Fruit fly (Drosophila melanogaster) whole organism, embryonic: ENCODE data around the gene CG17097.

ENCODE experiments used
- Bgb ChIP-seq: fragments of 200-800 bp; sonication (Bioruptor generic); IDR thresholded peaks from 2 replicates; pipeline ENCODE4 v1.3.6; 2022; ENCODE audit warnings: missing biosample characterization, missing genetic modification characterization; ENCODE audit not compliant: partially characterized antibody
- C15 ChIP-seq: fragments of 200-800 bp; sonication (Bioruptor generic); IDR thresholded peaks from 3 replicates; pipeline ENCODE4 v1.3.6; 2022; ENCODE audit warnings: missing biosample characterization, missing genetic modification characterization
- CG12104 ChIP-seq: fragments of 200-800 bp; sonication (Bioruptor generic); optimal IDR thresholded peaks from 3 replicates; lab custom pipeline; 2016; ENCODE audit warnings: missing biosample characterization, missing genetic modification characterization
- CG12744 ChIP-seq: fragments of 200-800 bp; sonication (Bioruptor generic); optimal IDR thresholded peaks from 2 replicates; lab custom pipeline; 2016; ENCODE audit warnings: missing biosample characterization, missing genetic modification characterization
- CG13624 ChIP-seq: fragments of 200-800 bp; sonication (Bioruptor generic); optimal IDR thresholded peaks from 2 replicates; lab custom pipeline; 2016; ENCODE audit warnings: missing biosample characterization, missing genetic modification characterization
- CG14710 ChIP-seq: fragments of 200-800 bp; sonication (Bioruptor generic); optimal IDR thresholded peaks from 3 replicates; lab custom pipeline; 2019; ENCODE audit warnings: missing biosample characterization, mild to moderate bottlenecking, missing genetic modification characterization, moderate library complexity
- CG15269 ChIP-seq: fragments of 200-800 bp; sonication (Bioruptor generic); optimal IDR thresholded peaks from 2 replicates; lab custom pipeline; 2018; ENCODE audit warnings: missing biosample characterization, mild to moderate bottlenecking, missing genetic modification characterization, moderate library complexity
- CG17186 ChIP-seq: fragments of 200-800 bp; sonication (Bioruptor generic); optimal IDR thresholded peaks from 3 replicates; lab custom pipeline; 2017; ENCODE audit warnings: missing biosample characterization, missing genetic modification reagents, missing genetic modification characterization
- CG18764 ChIP-seq: fragments of 200-800 bp; sonication (Bioruptor generic); optimal IDR thresholded peaks from 3 replicates; lab custom pipeline; 2016; ENCODE audit warnings: missing biosample characterization, missing genetic modification characterization
- CG2712 ChIP-seq: fragments of 200-800 bp; optimal IDR thresholded peaks from 3 replicates; lab custom pipeline; 2019; ENCODE audit warnings: missing biosample characterization, mild to moderate bottlenecking, missing genetic modification characterization, moderate library complexity
- CG30403 ChIP-seq: fragments of 200-800 bp; sonication (Bioruptor generic); optimal IDR thresholded peaks from 3 replicates; lab custom pipeline; 2016; ENCODE audit warnings: missing biosample characterization, missing genetic modification characterization
- CG31365 ChIP-seq: fragments of 200-800 bp; sonication (Bioruptor generic); optimal IDR thresholded peaks from 2 replicates; lab custom pipeline; 2018; ENCODE audit warnings: missing biosample characterization, mild to moderate bottlenecking, missing genetic modification characterization
- CG31388 ChIP-seq: fragments of 200-800 bp; sonication (Bioruptor generic); optimal IDR thresholded peaks from 2 replicates; lab custom pipeline; 2016; ENCODE audit warnings: missing biosample characterization, missing genetic modification characterization
- CG3281 ChIP-seq: fragments of 200-800 bp; sonication (Bioruptor generic); optimal IDR thresholded peaks from 3 replicates; lab custom pipeline; 2017; ENCODE audit warnings: missing biosample characterization, mild to moderate bottlenecking, missing genetic modification characterization
- CG3407 ChIP-seq: fragments of 200-800 bp; sonication (Bioruptor generic); optimal IDR thresholded peaks from 2 replicates; lab custom pipeline; 2018; ENCODE audit warnings: missing biosample characterization, mild to moderate bottlenecking, missing genetic modification characterization
- CG8359 ChIP-seq: fragments of 200-800 bp; sonication (Bioruptor generic); optimal IDR thresholded peaks from 2 replicates; lab custom pipeline; 2017; ENCODE audit warnings: missing biosample characterization, mild to moderate bottlenecking, missing genetic modification characterization, borderline replicate concordance
- CG8478 ChIP-seq: fragments of >200 bp; optimal IDR thresholded peaks from 2 replicates; lab custom pipeline; 2018
- CG8944 ChIP-seq: fragments of 200-800 bp; sonication (Bioruptor generic); optimal IDR thresholded peaks from 3 replicates; lab custom pipeline; 2016; ENCODE audit warnings: missing biosample characterization, missing genetic modification characterization
- CG9215 ChIP-seq: fragments of 200-800 bp; sonication (Bioruptor generic); IDR thresholded peaks from 2 replicates; pipeline ENCODE4 v1.3.6; 2022; ENCODE audit warnings: missing biosample characterization, missing genetic modification characterization
- CTCF ChIP-seq: fragments of 200-800 bp; sonication (Bioruptor generic); optimal IDR thresholded peaks from 2 replicates; lab custom pipeline; 2017; ENCODE audit warnings: missing biosample characterization, mild to moderate bottlenecking, missing genetic modification characterization, moderate library complexity
- Dfd ChIP-seq, 2 experiments: fragments of >200 bp; optimal IDR thresholded peaks; 2 replicates each; lab custom pipeline; 2017; ENCODE audit warnings: missing biosample characterization in 2 of 2, missing genetic modification characterization in 2 of 2
- Elba2 ChIP-seq: fragments of 200-800 bp; sonication (Bioruptor generic); optimal IDR thresholded peaks from 3 replicates; lab custom pipeline; 2016; ENCODE audit warnings: missing biosample characterization, missing genetic modification characterization
- Gsc ChIP-seq: fragments of 200-800 bp; sonication (Bioruptor generic); IDR thresholded peaks from 2 replicates; pipeline ENCODE4 v1.3.6; 2022; ENCODE audit warnings: missing biosample characterization, missing genetic modification characterization
- Hand ChIP-seq: fragments of 200-800 bp; sonication (Bioruptor generic); optimal IDR thresholded peaks from 2 replicates; lab custom pipeline; 2017; ENCODE audit warnings: mild to moderate bottlenecking, missing biosample characterization, missing genetic modification reagents, missing genetic modification characterization
- Hsf ChIP-seq: fragments of 200-800 bp; sonication (Bioruptor generic); optimal IDR thresholded peaks from 3 replicates; lab custom pipeline; 2016; ENCODE audit warnings: missing biosample characterization, missing genetic modification characterization
- MBD-R2 ChIP-seq: fragments of 200-800 bp; sonication (Bioruptor generic); IDR thresholded peaks from 2 replicates; pipeline ENCODE4 v1.3.6; 2022; ENCODE audit warnings: missing biosample characterization, missing genetic modification characterization
- Max ChIP-seq: fragments of 200-800 bp; sonication (Bioruptor generic); optimal IDR thresholded peaks from 2 replicates; lab custom pipeline; 2016; ENCODE audit warnings: missing biosample characterization, mild to moderate bottlenecking, missing genetic modification characterization
- Meics ChIP-seq: fragments of 200-800 bp; sonication (Bioruptor generic); optimal IDR thresholded peaks from 2 replicates; lab custom pipeline; 2017; ENCODE audit warnings: missing biosample characterization, mild to moderate bottlenecking, missing genetic modification characterization
- Oli ChIP-seq: fragments of 200-800 bp; sonication (Bioruptor generic); optimal IDR thresholded peaks from 2 replicates; lab custom pipeline; 2018; ENCODE audit warnings: missing biosample characterization, mild to moderate bottlenecking, missing genetic modification characterization, moderate library complexity
- Poxn ChIP-seq: fragments of 200-800 bp; sonication (Bioruptor generic); IDR thresholded peaks from 2 replicates; pipeline ENCODE4 v1.3.6; 2022; ENCODE audit warnings: missing biosample characterization, missing genetic modification characterization
- Sin3A ChIP-seq: fragments of >200 bp; optimal IDR thresholded peaks from 2 replicates; lab custom pipeline; 2018
- al ChIP-seq: fragments of 200-800 bp; sonication (Bioruptor generic); IDR thresholded peaks from 2 replicates; pipeline ENCODE4 v1.3.6; 2022; ENCODE audit warnings: missing biosample characterization, missing genetic modification characterization
- cato ChIP-seq: fragments of 200-800 bp; sonication (Bioruptor generic); optimal IDR thresholded peaks from 2 replicates; lab custom pipeline; 2016; ENCODE audit warnings: missing biosample characterization, missing genetic modification characterization, borderline replicate concordance
- chif ChIP-seq, 2 experiments: fragments of 200-800 bp; sonication (Bioruptor generic); optimal IDR thresholded peaks; 3 replicates each; lab custom pipeline; 2016; ENCODE audit warnings: missing biosample characterization in 2 of 2, missing genetic modification characterization in 2 of 2
- crp ChIP-seq, 2 experiments: fragments of 200-800 bp; sonication (Bioruptor generic); optimal IDR thresholded peaks; 2 replicates in 1 of 2; 3 replicates in 1 of 2; lab custom pipeline; 2017; ENCODE audit warnings: missing biosample characterization in 2 of 2, missing genetic modification characterization in 2 of 2, mild to moderate bottlenecking in 1 of 2, moderate library complexity in 1 of 2
- dysf ChIP-seq: fragments of 200-800 bp; sonication (Bioruptor generic); IDR thresholded peaks from 3 replicates; pipeline ENCODE4 v1.3.6; 2022; ENCODE audit warnings: missing biosample characterization, missing genetic modification characterization
- ewg ChIP-seq: fragments of 200-800 bp; sonication (Bioruptor generic); optimal IDR thresholded peaks from 3 replicates; lab custom pipeline; 2017; ENCODE audit warnings: mild to moderate bottlenecking, missing biosample characterization, missing genetic modification reagents, missing genetic modification characterization
- fd64A ChIP-seq: fragments of 200-800 bp; sonication (Bioruptor generic); optimal IDR thresholded peaks from 3 replicates; lab custom pipeline; 2018; ENCODE audit warnings: missing biosample characterization, mild to moderate bottlenecking, missing genetic modification characterization
- her ChIP-seq: fragments of 200-800 bp; sonication (Bioruptor generic); optimal IDR thresholded peaks from 2 replicates; lab custom pipeline; 2016; ENCODE audit warnings: missing biosample characterization, missing genetic modification characterization
- lola ChIP-seq, 3 experiments: fragments of >200 bp in 2 of 3; fragments of 200-800 bp in 1 of 3; sonication (Bioruptor generic) in 1 of 3; optimal IDR thresholded peaks; 2 replicates each; lab custom pipeline; 2017 to 2019; ENCODE audit warnings: missing biosample characterization in 3 of 3, missing genetic modification characterization in 3 of 3, mild to moderate bottlenecking in 1 of 3, moderate library complexity in 1 of 3
- luna ChIP-seq: fragments of 200-800 bp; sonication (Bioruptor generic); optimal IDR thresholded peaks from 2 replicates; lab custom pipeline; 2016; ENCODE audit warnings: missing biosample characterization, missing genetic modification characterization
- mirr ChIP-seq: fragments of 200-800 bp; sonication (Bioruptor generic); optimal IDR thresholded peaks from 3 replicates; lab custom pipeline; 2018; ENCODE audit warnings: missing biosample characterization, mild to moderate bottlenecking, missing genetic modification characterization
- mld ChIP-seq: fragments of 200-800 bp; sonication (Bioruptor generic); IDR thresholded peaks from 3 replicates; pipeline ENCODE4 v1.3.6; 2022; ENCODE audit warnings: missing biosample characterization, missing genetic modification characterization; ENCODE audit not compliant: partially characterized antibody
- odd ChIP-seq: fragments of 200-800 bp; sonication (Bioruptor generic); optimal IDR thresholded peaks from 2 replicates; lab custom pipeline; 2017; ENCODE audit warnings: missing biosample characterization, mild to moderate bottlenecking, missing genetic modification characterization
- pho ChIP-seq: fragments of 200-800 bp; sonication (Bioruptor generic); optimal IDR thresholded peaks from 2 replicates; lab custom pipeline; 2016; ENCODE audit warnings: missing biosample characterization, missing genetic modification characterization
- psq ChIP-seq: fragments of 200-800 bp; sonication (Bioruptor generic); optimal IDR thresholded peaks from 2 replicates; lab custom pipeline; 2017; ENCODE audit warnings: missing biosample characterization, missing genetic modification characterization
- shn ChIP-seq: fragments of 200-800 bp; sonication (Bioruptor generic); optimal IDR thresholded peaks from 3 replicates; lab custom pipeline; 2016; ENCODE audit warnings: missing biosample characterization, missing genetic modification characterization
- ssp ChIP-seq: fragments of 200-800 bp; sonication (Bioruptor generic); IDR thresholded peaks from 2 replicates; pipeline ENCODE4 v1.3.6; 2022; ENCODE audit warnings: missing biosample characterization, missing genetic modification characterization
- stc ChIP-seq: fragments of 200-800 bp; sonication (Bioruptor generic); IDR thresholded peaks from 2 replicates; pipeline ENCODE4 v1.3.6; 2022; ENCODE audit warnings: missing biosample characterization, missing genetic modification characterization
- tin ChIP-seq: fragments of 200-800 bp; sonication (Bioruptor generic); optimal IDR thresholded peaks from 3 replicates; lab custom pipeline; 2016; ENCODE audit warnings: missing biosample characterization, missing genetic modification characterization
- wor ChIP-seq: fragments of 200-800 bp; sonication (Bioruptor generic); IDR thresholded peaks from 2 replicates; pipeline ENCODE4 v1.3.6; 2022; ENCODE audit warnings: missing biosample characterization, missing genetic modification characterization
- zfh1 ChIP-seq: fragments of 200-800 bp; sonication (Bioruptor generic); IDR thresholded peaks from 3 replicates; pipeline ENCODE4 v1.3.6; 2022; ENCODE audit warnings: missing biosample characterization, missing genetic modification characterization
- zfh2 ChIP-seq: fragments of 200-800 bp; sonication (Bioruptor generic); optimal IDR thresholded peaks from 2 replicates; lab custom pipeline; 2016; ENCODE audit warnings: missing biosample characterization, missing genetic modification characterization

CG17097 gene

dm6 chr2L:10697992-10698391 is 51.8 kb downstream of the CG17097 start, which contains the start of gene CG7300 (continued):
- no peak for TF ChIP-seq Bgb (GFP tag; lab: Robert Waterston, UW)
- TF ChIP-seq CG30403 (GFP tag; lab: Kevin White, UChicago) = peak; percentile 62
- TF ChIP-seq chif (GFP tag; optimal IDR thresholded peaks at IDR 0.05; lab: Kevin White, UChicago) = peak; percentile 26 to 40
- no peak for TF ChIP-seq zfh2 (GFP tag; lab: Kevin White, UChicago)
- peak; percentile 76 for TF ChIP-seq dysf (GFP tag; lab: Robert Waterston, UW)
- TF ChIP-seq pho (GFP tag; lab: Kevin White, UChicago) = peak; percentile 36
- TF ChIP-seq CG12104 (GFP tag; lab: Kevin White, UChicago) = no peak
- no peak; the same call in 1 of the 2 replicates for TF ChIP-seq stc (GFP tag; lab: Robert Waterston, UW)
- TF ChIP-seq ewg (GFP tag; lab: Kevin White, UChicago) = no peak
- peak; percentile 8 for TF ChIP-seq CG14710 (tag; lab: Kevin White, UChicago)
- TF ChIP-seq Meics (GFP tag; lab: Kevin White, UChicago) = peak; percentile 68
- no peak for TF ChIP-seq mld (GFP tag; lab: Robert Waterston, UW)
- TF ChIP-seq Dfd (GFP tag; optimal IDR thresholded peaks at IDR 0.05; lab: Kevin White, UChicago) = no peak
- no peak for TF ChIP-seq CG12744 (GFP tag; lab: Kevin White, UChicago)
- TF ChIP-seq Sin3A (lab: Kevin White, UChicago) = no peak
- TF ChIP-seq cato (GFP tag; lab: Kevin White, UChicago) = peak; percentile 5
- no peak for TF ChIP-seq CG8478 (lab: Kevin White, UChicago)
- peak; percentile 23 for TF ChIP-seq CG8944 (GFP tag; lab: Kevin White, UChicago)
- TF ChIP-seq lola (GFP tag; optimal IDR thresholded peaks at IDR 0.05; lab: Kevin White, UChicago) = peak in 1 of 3 experiments; percentile 21
- TF ChIP-seq CG31365 (tag; lab: Kevin White, UChicago) = no peak
- TF ChIP-seq wor (GFP tag; lab: Robert Waterston, UW) = no peak
- TF ChIP-seq her = peak; percentile 45
- no peak for TF ChIP-seq Gsc (GFP tag; lab: Robert Waterston, UW)
- no peak for TF ChIP-seq odd
- peak; percentile 68 for TF ChIP-seq CG13624 (GFP tag; lab: Kevin White, UChicago)
- TF ChIP-seq Max = peak; percentile 16
- TF ChIP-seq mirr (GFP tag; lab: Kevin White, UChicago) = no peak
- TF ChIP-seq zfh1 (GFP tag; lab: Robert Waterston, UW) = peak; percentile 50; the same call in 2 of the 3 replicates
- TF ChIP-seq CTCF (GFP tag; lab: Kevin White, UChicago) = no peak
- TF ChIP-seq Hsf (GFP tag; lab: Kevin White, UChicago) = peak; percentile 45
- no peak for TF ChIP-seq MBD-R2 (GFP tag; lab: Robert Waterston, UW)
- TF ChIP-seq CG3281 (GFP tag; lab: Kevin White, UChicago) = peak; percentile 64
- TF ChIP-seq crp (GFP tag; optimal IDR thresholded peaks at IDR 0.05; lab: Kevin White, UChicago) = no peak
- 0 out of 3 replicates have a peak, but pooled peaks have one; percentile 31 for TF ChIP-seq C15 (GFP tag; lab: Robert Waterston, UW)
- no peak for TF ChIP-seq CG17186 (GFP tag; lab: Kevin White, UChicago)
- peak; percentile 63 for TF ChIP-seq CG2712 (tag; lab: Kevin White, UChicago)
- no peak for TF ChIP-seq luna (GFP tag; lab: Kevin White, UChicago)
- TF ChIP-seq al (GFP tag; lab: Robert Waterston, UW) = peak; percentile 73
- peak; percentile 50 for TF ChIP-seq tin (GFP tag; lab: Kevin White, UChicago)
- peak; percentile 34; the same call in 1 of the 2 replicates for TF ChIP-seq ssp
- TF ChIP-seq CG18764 = no peak
- no peak for TF ChIP-seq Poxn
- TF ChIP-seq Oli = peak; percentile 57
- no peak for TF ChIP-seq fd64A (GFP tag; lab: Kevin White, UChicago)
- TF ChIP-seq CG15269 (tag; lab: Kevin White, UChicago) = peak; percentile 64
- no peak for TF ChIP-seq Elba2 (GFP tag; lab: Kevin White, UChicago)
- TF ChIP-seq shn (GFP tag; lab: Kevin White, UChicago) = no peak
- peak; percentile 27 for TF ChIP-seq CG31388 (GFP tag; lab: Kevin White, UChicago)
- no peak for TF ChIP-seq CG3407
- no peak for TF ChIP-seq Hand (GFP tag; lab: Kevin White, UChicago)
- peak; percentile 61 for TF ChIP-seq CG9215 (GFP tag; lab: Robert Waterston, UW)
- TF ChIP-seq CG8359 (GFP tag; lab: Kevin White, UChicago) = no peak
- no peak for TF ChIP-seq psq (GFP tag; lab: Kevin White, UChicago)
